Fruit fly (Drosophila melanogaster) whole organism, embryonic: Measurements from ENCODE around the gene zuc.

Source experiments
- Ada2b ChIP-seq: fragments of 200-800 bp; sonication (Bioruptor generic); IDR thresholded peaks from 2 replicates; pipeline ENCODE4 v1.3.6; 2022; ENCODE audit warnings: missing biosample characterization, missing genetic modification characterization
- Asciz ChIP-seq: fragments of 200-800 bp; sonication (Bioruptor generic); optimal IDR thresholded peaks from 2 replicates; lab custom pipeline; 2017; ENCODE audit warnings: missing biosample characterization, mild to moderate bottlenecking, missing genetic modification characterization, missing genetic modification reagents
- CG10267 ChIP-seq: fragments of 200-800 bp; sonication (Bioruptor generic); optimal IDR thresholded peaks from 2 replicates; lab custom pipeline; 2018; ENCODE audit warnings: missing biosample characterization, mild to moderate bottlenecking, missing genetic modification characterization, moderate library complexity
- CG12071 ChIP-seq: fragments of 200-800 bp; sonication (Bioruptor generic); optimal IDR thresholded peaks from 3 replicates; lab custom pipeline; 2018; ENCODE audit warnings: missing biosample characterization, mild to moderate bottlenecking, missing genetic modification characterization
- CG12659 ChIP-seq: fragments of 200-800 bp; sonication (Bioruptor generic); optimal IDR thresholded peaks from 3 replicates; lab custom pipeline; 2017; ENCODE audit warnings: mild to moderate bottlenecking, missing biosample characterization, missing genetic modification reagents, missing genetic modification characterization
- CG12744 ChIP-seq: fragments of 200-800 bp; sonication (Bioruptor generic); optimal IDR thresholded peaks from 2 replicates; lab custom pipeline; 2016; ENCODE audit warnings: missing biosample characterization, missing genetic modification characterization
- CG1529 ChIP-seq: fragments of 200-800 bp; sonication (Bioruptor generic); optimal IDR thresholded peaks from 3 replicates; lab custom pipeline; 2018; ENCODE audit warnings: missing biosample characterization, missing genetic modification characterization
- CG1602 ChIP-seq: fragments of 200-800 bp; sonication (Bioruptor generic); optimal IDR thresholded peaks from 3 replicates; lab custom pipeline; 2016; ENCODE audit warnings: missing biosample characterization, missing genetic modification characterization
- CG17802 ChIP-seq: fragments of 200-800 bp; sonication (Bioruptor generic); optimal IDR thresholded peaks from 2 replicates; lab custom pipeline; 2018; ENCODE audit warnings: missing biosample characterization, mild to moderate bottlenecking, missing genetic modification characterization, moderate library complexity
- CG18476 ChIP-seq: fragments of 200-800 bp; sonication (Bioruptor generic); optimal IDR thresholded peaks from 2 replicates; lab custom pipeline; 2016; ENCODE audit warnings: missing biosample characterization, mild to moderate bottlenecking, missing genetic modification characterization
- CG2120 ChIP-seq: fragments of 200-800 bp; sonication (Bioruptor generic); optimal IDR thresholded peaks from 3 replicates; lab custom pipeline; 2016; ENCODE audit warnings: missing biosample characterization, missing genetic modification characterization
- CG30431 ChIP-seq: fragments of 200-800 bp; sonication (Bioruptor generic); optimal IDR thresholded peaks from 2 replicates; lab custom pipeline; 2017; ENCODE audit warnings: missing biosample characterization, missing genetic modification characterization
- CG3065 ChIP-seq: fragments of 200-800 bp; sonication (Bioruptor generic); optimal IDR thresholded peaks from 2 replicates; lab custom pipeline; 2016; ENCODE audit warnings: missing biosample characterization, missing genetic modification characterization
- CG32767 ChIP-seq: fragments of 200-800 bp; sonication (Bioruptor generic); IDR thresholded peaks from 2 replicates; pipeline ENCODE4 v1.3.6; 2022; ENCODE audit warnings: missing biosample characterization, missing genetic modification characterization
- CG4617 ChIP-seq: fragments of 200-800 bp; sonication (Bioruptor generic); optimal IDR thresholded peaks from 3 replicates; lab custom pipeline; 2016; ENCODE audit warnings: missing biosample characterization, missing genetic modification characterization, borderline replicate concordance
- CG6254 ChIP-seq: fragments of 200-800 bp; sonication (Bioruptor generic); optimal IDR thresholded peaks from 3 replicates; lab custom pipeline; 2017; ENCODE audit warnings: mild to moderate bottlenecking, missing biosample characterization, missing genetic modification reagents, missing genetic modification characterization
- CG6654 ChIP-seq: fragments of 200-800 bp; sonication (Bioruptor generic); optimal IDR thresholded peaks from 2 replicates; lab custom pipeline; 2017; ENCODE audit warnings: missing biosample characterization, mild to moderate bottlenecking, missing genetic modification characterization
- CG6791 ChIP-seq: fragments of 200-800 bp; sonication (Bioruptor generic); IDR thresholded peaks from 3 replicates; pipeline ENCODE4 v1.3.6; 2022; ENCODE audit warnings: missing biosample characterization, missing genetic modification characterization; ENCODE audit not compliant: partially characterized antibody
- CG7372 ChIP-seq: fragments of 200-800 bp; sonication (Bioruptor generic); IDR thresholded peaks from 2 replicates; pipeline ENCODE4 v1.3.6; 2022; ENCODE audit warnings: missing biosample characterization, missing genetic modification characterization
- CG7928 ChIP-seq: fragments of 200-800 bp; sonication (Bioruptor generic); optimal IDR thresholded peaks from 2 replicates; lab custom pipeline; 2017; ENCODE audit warnings: missing biosample characterization, mild to moderate bottlenecking, missing genetic modification characterization
- CG8944 ChIP-seq: fragments of 200-800 bp; sonication (Bioruptor generic); optimal IDR thresholded peaks from 3 replicates; lab custom pipeline; 2016; ENCODE audit warnings: missing biosample characterization, missing genetic modification characterization
- Eip74EF ChIP-seq, 2 experiments: fragments of 200-800 bp in 1 of 2; fragments of >200 bp in 1 of 2; sonication (Bioruptor generic) in 1 of 2; optimal IDR thresholded peaks; 2 replicates each; lab custom pipeline; 2017 to 2019; ENCODE audit warnings: missing biosample characterization in 2 of 2, missing genetic modification characterization in 2 of 2, mild to moderate bottlenecking in 1 of 2, moderate library complexity in 1 of 2
- H15 ChIP-seq: fragments of 200-800 bp; sonication (Bioruptor generic); IDR thresholded peaks from 3 replicates; pipeline ENCODE4 v1.3.6; 2022; ENCODE audit warnings: missing biosample characterization, missing genetic modification characterization
- H2.0 ChIP-seq: fragments of 200-800 bp; sonication (Bioruptor generic); IDR thresholded peaks from 2 replicates; pipeline ENCODE4 v1.3.6; 2022; ENCODE audit warnings: missing biosample characterization, missing genetic modification characterization
- Hey ChIP-seq: fragments of 200-800 bp; sonication (Bioruptor generic); optimal IDR thresholded peaks from 3 replicates; lab custom pipeline; 2018; ENCODE audit warnings: missing biosample characterization, mild to moderate bottlenecking, missing genetic modification characterization
- Mes4 ChIP-seq: fragments of 200-800 bp; sonication (Bioruptor generic); optimal IDR thresholded peaks from 2 replicates; lab custom pipeline; 2016; ENCODE audit warnings: missing biosample characterization, missing genetic modification characterization
- Optix ChIP-seq: fragments of 200-800 bp; sonication (Bioruptor generic); IDR thresholded peaks from 3 replicates; pipeline ENCODE4 v1.3.6; 2022; ENCODE audit warnings: missing biosample characterization, missing genetic modification characterization
- PHDP ChIP-seq: fragments of 200-800 bp; sonication (Bioruptor generic); optimal IDR thresholded peaks from 3 replicates; lab custom pipeline; 2018; ENCODE audit warnings: missing biosample characterization, mild to moderate bottlenecking, missing genetic modification characterization, moderate library complexity
- Ptx1 ChIP-seq: fragments of 200-800 bp; sonication (Bioruptor generic); IDR thresholded peaks from 2 replicates; pipeline ENCODE4 v1.3.6; 2022; ENCODE audit warnings: missing biosample characterization, missing genetic modification characterization
- Ravus ChIP-seq: fragments of 200-800 bp; sonication (Bioruptor generic); IDR thresholded peaks from 2 replicates; pipeline ENCODE4 v1.3.6; 2022; ENCODE audit warnings: missing biosample characterization, missing genetic modification characterization
- Taf1 ChIP-seq: fragments of 200-800 bp; sonication (Bioruptor generic); IDR thresholded peaks from 2 replicates; pipeline ENCODE4 v1.3.6; 2022; ENCODE audit warnings: missing biosample characterization, missing genetic modification characterization
- caup ChIP-seq: fragments of 200-800 bp; sonication (Bioruptor generic); optimal IDR thresholded peaks from 3 replicates; lab custom pipeline; 2017; ENCODE audit warnings: missing biosample characterization, mild to moderate bottlenecking, missing genetic modification characterization, moderate library complexity; ENCODE audit not compliant: severe bottlenecking
- chif ChIP-seq, 2 experiments: fragments of 200-800 bp; sonication (Bioruptor generic); optimal IDR thresholded peaks; 3 replicates each; lab custom pipeline; 2016; ENCODE audit warnings: missing biosample characterization in 2 of 2, missing genetic modification characterization in 2 of 2
- crc ChIP-seq: fragments of 200-800 bp; sonication (Bioruptor generic); optimal IDR thresholded peaks from 2 replicates; lab custom pipeline; 2016; ENCODE audit warnings: missing biosample characterization, missing genetic modification characterization
- croc ChIP-seq: fragments of 200-800 bp; sonication (Bioruptor generic); conservative IDR thresholded peaks from 3 replicates; pipeline ENCODE4 v1.3.6; 2022; ENCODE audit warnings: missing biosample characterization, missing genetic modification characterization
- dmrt11E ChIP-seq: fragments of 200-800 bp; sonication (Bioruptor generic); optimal IDR thresholded peaks from 3 replicates; lab custom pipeline; 2018; ENCODE audit warnings: missing biosample characterization, mild to moderate bottlenecking, missing genetic modification characterization, moderate library complexity
- exex ChIP-seq: fragments of 200-800 bp; sonication (Bioruptor generic); optimal IDR thresholded peaks from 4 replicates; lab custom pipeline; 2018; ENCODE audit warnings: missing biosample characterization, mild to moderate bottlenecking, missing genetic modification characterization, moderate library complexity
- fd3F ChIP-seq: fragments of 200-800 bp; sonication (Bioruptor generic); optimal IDR thresholded peaks from 2 replicates; lab custom pipeline; 2018; ENCODE audit warnings: missing biosample characterization, mild to moderate bottlenecking, missing genetic modification characterization, moderate library complexity
- grau ChIP-seq: fragments of 200-800 bp; optimal IDR thresholded peaks from 3 replicates; lab custom pipeline; 2019; ENCODE audit warnings: missing biosample characterization, mild to moderate bottlenecking, missing genetic modification characterization, moderate library complexity
- inv ChIP-seq: fragments of 200-800 bp; sonication (Bioruptor generic); IDR thresholded peaks from 2 replicates; pipeline ENCODE4 v1.3.6; 2022; ENCODE audit warnings: missing biosample characterization, missing genetic modification characterization; ENCODE audit not compliant: partially characterized antibody
- kay ChIP-seq: fragments of 200-800 bp; sonication (Bioruptor generic); optimal IDR thresholded peaks from 2 replicates; lab custom pipeline; 2016; ENCODE audit warnings: missing biosample characterization, missing genetic modification characterization
- kni ChIP-seq: fragments of 200-800 bp; sonication (Bioruptor generic); optimal IDR thresholded peaks from 3 replicates; lab custom pipeline; 2017; ENCODE audit warnings: mild to moderate bottlenecking, missing biosample characterization, missing genetic modification reagents, missing genetic modification characterization
- lola ChIP-seq, 3 experiments: fragments of >200 bp in 2 of 3; fragments of 200-800 bp in 1 of 3; sonication (Bioruptor generic) in 1 of 3; optimal IDR thresholded peaks; 2 replicates each; lab custom pipeline; 2017 to 2019; ENCODE audit warnings: missing biosample characterization in 3 of 3, missing genetic modification characterization in 3 of 3, mild to moderate bottlenecking in 1 of 3, moderate library complexity in 1 of 3
- mirr ChIP-seq: fragments of 200-800 bp; sonication (Bioruptor generic); optimal IDR thresholded peaks from 3 replicates; lab custom pipeline; 2018; ENCODE audit warnings: missing biosample characterization, mild to moderate bottlenecking, missing genetic modification characterization
- nerfin-1 ChIP-seq: fragments of 200-800 bp; sonication (Bioruptor generic); optimal IDR thresholded peaks from 3 replicates; lab custom pipeline; 2019; ENCODE audit warnings: missing biosample characterization, mild to moderate bottlenecking, missing genetic modification characterization, moderate library complexity
- repo ChIP-seq: fragments of 200-800 bp; sonication (Bioruptor generic); optimal IDR thresholded peaks from 2 replicates; lab custom pipeline; 2016; ENCODE audit warnings: missing biosample characterization, missing genetic modification characterization
- sd ChIP-seq: fragments of 200-800 bp; sonication (Bioruptor generic); optimal IDR thresholded peaks from 3 replicates; lab custom pipeline; 2018; ENCODE audit warnings: missing biosample characterization, mild to moderate bottlenecking, missing genetic modification characterization, moderate library complexity
- sob ChIP-seq: fragments of 200-800 bp; sonication (Bioruptor generic); IDR thresholded peaks from 2 replicates; pipeline ENCODE4 v1.3.6; 2022; ENCODE audit warnings: missing biosample characterization, missing genetic modification characterization
- tgo ChIP-seq: fragments of 200-800 bp; sonication (Bioruptor generic); IDR thresholded peaks from 3 replicates; pipeline ENCODE4 v1.3.6; 2022; ENCODE audit warnings: missing biosample characterization, missing genetic modification characterization
- tio ChIP-seq: fragments of 200-800 bp; sonication (Bioruptor generic); optimal IDR thresholded peaks from 2 replicates; lab custom pipeline; 2017; ENCODE audit warnings: missing biosample characterization, missing genetic modification characterization, inconsistent platforms

Gene zuc

DNA sequence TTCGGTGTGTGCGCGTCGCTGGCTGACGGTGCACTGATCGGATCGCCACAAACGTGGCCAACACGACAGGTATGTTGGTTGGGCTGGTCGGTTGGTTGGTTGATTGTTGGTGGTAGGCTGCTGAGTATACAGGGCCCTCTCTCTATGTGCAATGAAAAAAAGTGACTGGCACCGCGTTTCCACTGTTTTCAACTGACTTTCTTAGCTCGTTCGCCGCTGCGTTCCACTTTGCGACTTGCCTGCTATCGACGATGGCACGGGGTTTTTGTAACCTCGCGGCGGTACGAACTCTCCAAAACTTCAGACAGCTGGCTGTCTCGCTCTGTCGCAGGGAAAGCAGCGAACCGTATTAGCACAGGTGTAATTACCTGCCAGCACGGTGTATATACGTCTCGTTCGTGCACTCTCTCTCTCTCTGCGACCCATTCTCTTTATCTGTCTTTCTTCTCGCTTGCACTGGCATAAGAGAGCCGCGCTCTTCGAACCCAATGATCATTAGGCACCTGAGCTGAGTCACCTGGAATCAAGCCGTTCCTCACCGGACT lies 18.8 kb downstream of the zuc start (continued):
- no peak for TF ChIP-seq CG3065 (GFP tag; lab: Kevin White, UChicago)
- peak; percentile 67 for TF ChIP-seq mirr (GFP tag; lab: Kevin White, UChicago)
- no peak for TF ChIP-seq dmrt11E
- TF ChIP-seq Hey (tag; lab: Kevin White, UChicago) = no peak
- no peak for TF ChIP-seq repo (GFP tag; lab: Kevin White, UChicago)
- no peak for TF ChIP-seq crc (GFP tag; lab: Kevin White, UChicago)
- TF ChIP-seq Asciz (GFP tag; lab: Kevin White, UChicago) = no peak
- no peak for TF ChIP-seq Taf1 (GFP tag; lab: Robert Waterston, UW)
- no peak for TF ChIP-seq CG6654
- TF ChIP-seq CG7372 (GFP tag; lab: Robert Waterston, UW) = no peak
- no peak; the same call in 2 of the 3 replicates for TF ChIP-seq tgo (GFP tag; lab: Robert Waterston, UW)
- TF ChIP-seq grau = peak; percentile 76
- no peak for TF ChIP-seq H15 (GFP tag; lab: Robert Waterston, UW)
- TF ChIP-seq inv = no peak; the same call in 1 of the 2 replicates
- TF ChIP-seq chif (GFP tag; optimal IDR thresholded peaks at IDR 0.05; lab: Kevin White, UChicago) = no peak
- no peak for TF ChIP-seq H2.0 (GFP tag; lab: Robert Waterston, UW)
- no peak for TF ChIP-seq nerfin-1 (tag; lab: Kevin White, UChicago)
- TF ChIP-seq exex = peak; percentile 83
- no peak for TF ChIP-seq Ada2b (GFP tag; lab: Robert Waterston, UW)
- peak; percentile 58 for TF ChIP-seq caup (GFP tag; lab: Kevin White, UChicago)
- TF ChIP-seq tio = no peak
- TF ChIP-seq CG6791 (GFP tag; lab: Robert Waterston, UW) = no peak
- peak; percentile 23 for TF ChIP-seq CG12071
- TF ChIP-seq kay (GFP tag; lab: Kevin White, UChicago) = peak; percentile 45
- TF ChIP-seq croc (GFP tag; lab: Robert Waterston, UW) = no peak
- no peak for TF ChIP-seq CG2120 (GFP tag; lab: Kevin White, UChicago)
- no peak for TF ChIP-seq lola (GFP tag; optimal IDR thresholded peaks at IDR 0.05; lab: Kevin White, UChicago)
- 0 out of 2 replicates have a peak, but pooled peaks have one; percentile 34 for TF ChIP-seq Ptx1 (GFP tag; lab: Robert Waterston, UW)
- no peak for TF ChIP-seq CG30431 (GFP tag; lab: Kevin White, UChicago)
- TF ChIP-seq Optix (GFP tag; lab: Robert Waterston, UW) = 0 out of 3 replicates have a peak, but pooled peaks have one; percentile 35
- no peak for TF ChIP-seq CG6254
- peak; percentile 33 for TF ChIP-seq PHDP (tag; lab: Kevin White, UChicago)
- no peak for TF ChIP-seq CG18476
- TF ChIP-seq CG7928 (GFP tag; lab: Kevin White, UChicago) = no peak
- TF ChIP-seq kni (GFP tag; lab: Kevin White, UChicago) = peak; percentile 68
- peak; percentile 17 for TF ChIP-seq sd (tag; lab: Kevin White, UChicago)
- TF ChIP-seq Ravus (GFP tag; lab: Robert Waterston, UW) = no peak
- no peak for TF ChIP-seq fd3F (GFP tag; lab: Kevin White, UChicago)
- TF ChIP-seq CG32767 (GFP tag; lab: Robert Waterston, UW) = no peak
- no peak for TF ChIP-seq CG12744 (GFP tag; lab: Kevin White, UChicago)
- TF ChIP-seq CG10267 (tag; lab: Kevin White, UChicago) = no peak
- TF ChIP-seq CG12659 (GFP tag; lab: Kevin White, UChicago) = peak; percentile 40
- no peak for TF ChIP-seq CG17802
- no peak for TF ChIP-seq CG1602 (GFP tag; lab: Kevin White, UChicago)
- TF ChIP-seq sob (GFP tag; lab: Robert Waterston, UW) = peak; percentile 35; the same call in 1 of the 2 replicates
- no peak for TF ChIP-seq CG4617
- TF ChIP-seq Eip74EF (GFP tag; optimal IDR thresholded peaks at IDR 0.05; lab: Kevin White, UChicago) = no peak
- TF ChIP-seq Mes4 = no peak
- no peak for TF ChIP-seq CG8944 (GFP tag; lab: Kevin White, UChicago)
- no peak for TF ChIP-seq CG1529 (GFP tag; lab: Kevin White, UChicago)
